Fruit fly (Drosophila melanogaster) whole organism, pupa: ENCODE data around the gene Yp3.
A peak's percentile ranks its signal among the peaks of the same experiment; 100 is the strongest.

Experiments
- CG13204 ChIP-seq: fragments of 200-800 bp; sonication (Bioruptor generic); optimal IDR thresholded peaks from 2 replicates; lab custom pipeline; 2018; ENCODE audit warnings: missing biosample characterization, mild to moderate bottlenecking, missing genetic modification characterization, moderate library complexity
- CG14655 ChIP-seq: fragments of 200-800 bp; sonication (Bioruptor generic); optimal IDR thresholded peaks from 3 replicates; lab custom pipeline; 2017; ENCODE audit warnings: mild to moderate bottlenecking, missing biosample characterization, missing genetic modification reagents, missing genetic modification characterization
- CG8301 ChIP-seq: fragments of 200-800 bp; sonication (Bioruptor generic); optimal IDR thresholded peaks from 2 replicates; lab custom pipeline; 2018; ENCODE audit warnings: missing biosample characterization, mild to moderate bottlenecking, missing genetic modification characterization
- Ets98B ChIP-seq: fragments of 200-800 bp; sonication (Bioruptor generic); IDR thresholded peaks from 2 replicates; pipeline ENCODE4 v1.3.6; 2022; ENCODE audit warnings: missing biosample characterization, missing genetic modification characterization
- Snoo ChIP-seq: fragments of 200-800 bp; sonication (Bioruptor generic); optimal IDR thresholded peaks from 3 replicates; lab custom pipeline; 2017; ENCODE audit warnings: missing biosample characterization, mild to moderate bottlenecking, missing genetic modification characterization, inconsistent platforms
- gl ChIP-seq: fragments of 200-800 bp; sonication (Bioruptor generic); optimal IDR thresholded peaks from 2 replicates; lab custom pipeline; 2018; ENCODE audit warnings: missing biosample characterization, mild to moderate bottlenecking, missing genetic modification characterization

DNA sequence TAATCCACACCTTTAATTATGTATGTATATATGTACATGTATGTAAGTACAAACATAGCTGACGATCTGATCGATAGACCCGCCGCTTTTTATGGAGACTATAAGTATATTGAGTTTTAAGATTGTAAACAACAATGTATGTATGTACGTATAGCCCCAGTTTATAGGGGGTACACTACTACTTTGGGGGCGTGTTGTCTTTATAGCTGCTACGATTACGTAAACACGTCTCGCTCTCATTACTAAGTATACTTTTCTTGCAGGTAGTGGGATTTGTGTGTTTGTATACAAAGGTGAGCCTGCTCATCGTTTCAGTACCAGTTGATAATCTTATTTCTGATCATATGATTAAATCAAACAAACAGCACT is 9.5 kb upstream of the Yp3 start:
- TF ChIP-seq CG14655 (no peak), CG8301 (tag; lab: Kevin White, UChicago) (no peak), gl (no peak), Ets98B (0 out of 2 replicates have a peak, but pooled peaks have one; percentile 18), CG13204 (GFP tag; lab: Kevin White, UChicago) (no peak), Snoo (tag; lab: Kevin White, UChicago) (no peak)
